Worm (Caenorhabditis elegans) whole organism, early embryonic: Measurements from ENCODE around the gene T16G12.7.

Experiments used
- B0310.2 ChIP-seq: sonication (generic microtip); optimal IDR thresholded peaks from 2 replicates; lab custom pipeline; 2016; ENCODE audit warnings: mild to moderate bottlenecking, missing genetic modification characterization, missing compliant biosample characterization
- F13C5.2 ChIP-seq: sonication (generic microtip); optimal IDR thresholded peaks from 2 replicates; lab custom pipeline; 2017; ENCODE audit warnings: mild to moderate bottlenecking, missing genetic modification characterization, inconsistent platforms, missing compliant biosample characterization
- aly-1 ChIP-seq: sonication (generic microtip); optimal IDR thresholded peaks from 2 replicates; lab custom pipeline; 2016; ENCODE audit warnings: missing genetic modification characterization, missing compliant biosample characterization
- ama-1 ChIP-seq: fragments of 150-350 bp; optimal IDR thresholded peaks from 2 replicates; lab custom pipeline; 2014
- ceh-13 ChIP-seq: fragments of 200-800 bp; sonication (Bioruptor generic); optimal IDR thresholded peaks from 2 replicates; lab custom pipeline; 2018; ENCODE audit warnings: mild to moderate bottlenecking, missing genetic modification characterization, missing compliant biosample characterization
- ceh-36 ChIP-seq: sonication (generic microtip); optimal IDR thresholded peaks from 2 replicates; lab custom pipeline; 2016; ENCODE audit warnings: missing genetic modification characterization, inconsistent platforms, missing compliant biosample characterization
- ets-7 ChIP-seq: sonication (generic microtip); optimal IDR thresholded peaks from 2 replicates; lab custom pipeline; 2016; ENCODE audit warnings: missing genotype, missing genetic modification characterization, missing compliant biosample characterization
- flt-1 ChIP-seq: fragments of 200-800 bp; sonication (Bioruptor generic); IDR thresholded peaks from 2 replicates; pipeline ENCODE4 v1.3.6; 2022; ENCODE audit warnings: missing genetic modification characterization, missing compliant biosample characterization
- hmbx-1 ChIP-seq: sonication (generic microtip); optimal IDR thresholded peaks from 2 replicates; lab custom pipeline; 2016; ENCODE audit warnings: mild to moderate bottlenecking, missing genetic modification characterization, missing compliant biosample characterization
- hmg-4 ChIP-seq: fragments of 200-800 bp; sonication (Bioruptor generic); optimal IDR thresholded peaks from 2 replicates; lab custom pipeline; 2018; ENCODE audit warnings: mild to moderate bottlenecking, missing genetic modification characterization, missing compliant biosample characterization
- hnd-1 ChIP-seq: sonication (generic microtip); optimal IDR thresholded peaks from 2 replicates; lab custom pipeline; 2016; ENCODE audit warnings: missing genetic modification characterization, missing compliant biosample characterization
- pes-1 ChIP-seq: fragments of 200-800 bp; sonication (Bioruptor generic); IDR thresholded peaks from 2 replicates; pipeline ENCODE4 v1.3.6; 2022; ENCODE audit warnings: missing genetic modification reagents, missing genetic modification characterization, missing compliant biosample characterization
- scrt-1 ChIP-seq: fragments of 200-800 bp; sonication (Bioruptor generic); IDR thresholded peaks from 2 replicates; pipeline ENCODE4 v1.3.6; 2022; ENCODE audit warnings: missing genetic modification characterization, missing compliant biosample characterization
- sea-1 ChIP-seq: fragments of 200-800 bp; sonication (Bioruptor generic); conservative IDR thresholded peaks from 2 replicates; pipeline ENCODE4 v1.3.6; 2022; ENCODE audit warnings: missing genetic modification characterization, missing compliant biosample characterization
- tbx-11 ChIP-seq: fragments of 200-800 bp; sonication (Bioruptor generic); IDR thresholded peaks from 2 replicates; pipeline ENCODE4 v1.3.6; 2022; ENCODE audit warnings: missing genetic modification characterization, missing compliant biosample characterization
- tbx-37 ChIP-seq: fragments of 200-800 bp; sonication (Bioruptor generic); conservative IDR thresholded peaks from 2 replicates; pipeline ENCODE4 v1.3.6; 2022; ENCODE audit warnings: missing genetic modification reagents, missing genetic modification characterization, missing compliant biosample characterization
- tra-4 ChIP-seq: sonication (generic microtip); optimal IDR thresholded peaks from 2 replicates; lab custom pipeline; 2017; ENCODE audit warnings: missing genetic modification characterization, missing compliant biosample characterization

The T16G12.7 gene

DNA sequence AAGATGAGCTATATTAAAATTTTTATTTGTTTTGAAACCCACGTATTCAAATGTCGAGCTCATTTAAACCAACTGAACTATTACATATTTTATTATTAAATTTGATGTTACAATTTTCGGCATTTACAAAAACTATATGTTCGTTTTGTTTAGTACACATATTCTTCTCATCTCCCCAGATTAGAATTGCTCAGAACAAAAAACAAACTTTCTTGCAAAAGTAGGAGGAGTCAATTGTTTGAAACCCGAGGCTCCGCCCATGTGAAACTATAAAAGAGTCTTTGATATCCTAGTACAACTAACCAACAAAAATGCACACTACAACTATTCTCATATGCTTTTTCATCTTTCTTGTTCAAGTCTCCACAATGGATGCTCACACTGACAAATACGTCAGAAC lies 13.9 kb downstream of the T16G12.7 start, which contains the start of gene ins-22:
TSS of gene ins-22 (plus strand) at position 301 of the 400 bp plus-strand sequence.
- no peak for TF ChIP-seq B0310.2
- TF ChIP-seq tbx-11: no peak
- no peak for TF ChIP-seq hmg-4 (GFP tag; lab: Kevin White, UChicago)
- no peak for TF ChIP-seq ama-1 (lab: Kevin White, UChicago)
- TF ChIP-seq ceh-13 (GFP tag; lab: Kevin White, UChicago): no peak
- no peak for TF ChIP-seq tbx-37 (GFP tag; lab: Robert Waterston, UW)
- no peak for TF ChIP-seq ets-7 (tag; lab: Kevin White, UChicago)
- TF ChIP-seq hnd-1: no peak
- no peak for TF ChIP-seq ceh-36
- TF ChIP-seq tra-4: no peak
- TF ChIP-seq aly-1 (tag; lab: Kevin White, UChicago): no peak
- no peak for TF ChIP-seq hmbx-1 (tag; lab: Kevin White, UChicago)
- TF ChIP-seq pes-1 (GFP tag; lab: Robert Waterston, UW): no peak
- no peak for TF ChIP-seq F13C5.2 (tag; lab: Kevin White, UChicago)
- no peak for TF ChIP-seq sea-1 (GFP tag; lab: Robert Waterston, UW)
- no peak for TF ChIP-seq flt-1 (GFP tag; lab: Robert Waterston, UW)
- TF ChIP-seq scrt-1 (GFP tag; lab: Robert Waterston, UW): no peak

DNA sequence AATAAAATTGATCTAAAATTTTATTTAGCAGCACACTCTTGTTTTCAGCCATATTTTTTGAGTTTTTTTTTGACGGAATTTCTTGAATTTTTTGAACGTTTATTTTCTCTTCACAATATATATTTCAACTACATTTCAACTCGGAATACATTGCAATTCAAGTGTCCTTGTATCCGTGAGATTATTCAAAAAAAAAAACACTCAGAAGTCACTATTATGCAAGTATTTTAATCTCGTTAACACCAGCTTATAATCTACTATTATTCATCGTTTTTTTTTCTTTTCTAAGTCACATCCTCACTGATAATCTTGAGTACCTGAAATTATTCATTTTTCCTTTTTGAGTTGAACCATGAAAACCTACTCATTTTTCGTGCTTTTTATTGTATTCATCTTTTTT lies 16.5 kb downstream of the T16G12.7 start, which contains the start of gene ins-21:
TSS of gene ins-21 (plus strand) at position 301 of the 400 bp plus-strand sequence.
- no peak for TF ChIP-seq hmg-4 (GFP tag; lab: Kevin White, UChicago)

DNA sequence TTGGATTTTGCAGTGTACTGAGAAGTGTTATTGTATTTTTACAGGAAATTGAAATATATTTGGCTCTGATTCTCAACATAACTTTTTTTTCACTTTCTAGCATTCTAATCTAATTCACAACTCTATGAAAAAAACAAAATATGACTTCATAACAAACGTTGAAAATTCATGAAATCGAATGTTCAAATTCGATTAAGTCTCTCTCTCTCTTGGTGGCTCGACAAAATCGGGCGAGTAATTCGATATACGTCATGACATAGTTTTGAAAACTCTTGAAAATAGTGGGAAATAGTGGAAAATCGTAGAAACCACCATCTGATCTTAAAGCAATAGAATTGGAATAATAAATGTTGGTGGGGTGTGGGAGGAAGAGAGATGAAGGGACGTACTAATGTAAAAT lies 21.9 kb downstream of the T16G12.7 start:
- TF ChIP-seq ets-7 (tag; lab: Kevin White, UChicago) (no peak), scrt-1 (GFP tag; lab: Robert Waterston, UW) (no peak), pes-1 (GFP tag; lab: Robert Waterston, UW) (no peak), sea-1 (GFP tag; lab: Robert Waterston, UW) (no peak), ceh-13 (GFP tag; lab: Kevin White, UChicago) (no peak), tbx-11 (no peak), aly-1 (tag; lab: Kevin White, UChicago) (no peak), F13C5.2 (tag; lab: Kevin White, UChicago) (no peak), ceh-36 (no peak), tra-4 (no peak), tbx-37 (GFP tag; lab: Robert Waterston, UW) (no peak), ama-1 (lab: Kevin White, UChicago) (no peak), hnd-1 (no peak), B0310.2 (no peak), hmg-4 (GFP tag; lab: Kevin White, UChicago) (no peak)

DNA sequence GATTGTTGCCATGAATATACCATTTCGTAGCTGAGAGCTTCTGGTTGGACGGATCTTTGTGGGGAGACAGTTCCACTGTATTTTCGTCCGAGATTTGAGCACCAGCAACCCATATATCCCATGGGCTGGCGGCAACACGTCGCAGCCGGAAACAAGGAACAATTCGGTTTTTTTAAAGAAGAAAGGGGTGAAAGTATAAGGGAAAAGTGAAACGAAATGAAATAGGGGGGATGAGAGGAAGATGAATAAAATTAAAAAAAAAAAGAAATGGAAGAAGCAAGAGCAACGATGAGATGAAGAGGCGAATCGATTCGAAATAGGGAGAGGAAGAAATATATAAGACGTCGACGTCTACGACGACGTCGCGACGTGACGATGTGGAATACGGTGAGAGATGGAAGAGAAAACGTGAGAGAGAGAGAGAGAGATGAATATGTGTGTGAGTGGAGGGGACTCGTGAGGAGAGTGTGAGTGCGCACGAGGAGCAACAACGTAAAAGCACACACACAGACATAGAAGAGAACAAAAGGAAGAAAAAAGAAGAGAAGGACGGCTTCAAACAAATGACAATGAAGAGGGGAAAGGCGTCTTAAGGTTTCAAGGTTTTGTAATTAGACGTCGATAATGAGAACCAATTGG lies 23.4 kb downstream of the T16G12.7 start, which contains the start of gene rgs-1:
TSS of gene rgs-1 (minus strand) at position 146 of the 639 bp plus-strand sequence.
- TF ChIP-seq F13C5.2 (tag; lab: Kevin White, UChicago) (peak; percentile 17), hmg-4 (GFP tag; lab: Kevin White, UChicago) (no peak)

DNA sequence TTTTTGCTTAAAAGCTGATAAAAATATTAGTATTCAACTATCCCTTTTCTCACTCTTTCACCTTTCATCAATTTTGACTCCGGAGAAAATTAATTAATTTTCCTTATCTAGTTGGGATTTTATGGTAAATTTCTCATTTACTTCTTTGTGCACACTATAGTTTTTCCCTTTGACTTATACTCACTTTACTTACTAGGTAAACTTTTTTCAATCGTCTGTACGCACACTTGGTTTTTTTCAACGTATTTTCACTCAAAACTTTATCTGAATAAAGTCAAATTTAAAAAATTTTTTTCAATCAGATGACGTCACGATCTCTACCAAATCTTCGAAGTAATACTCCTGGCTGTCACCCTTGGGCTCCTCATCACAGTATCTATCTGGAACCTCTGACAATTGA lies 27.8 kb downstream of the T16G12.7 start, which contains the start of gene C05B5.16:
TSS of gene C05B5.16 (plus strand) at position 301 of the 400 bp plus-strand sequence.
- TF ChIP-seq tbx-11 (no peak), flt-1 (GFP tag; lab: Robert Waterston, UW) (no peak), aly-1 (tag; lab: Kevin White, UChicago) (no peak), hnd-1 (no peak), scrt-1 (GFP tag; lab: Robert Waterston, UW) (no peak), hmg-4 (GFP tag; lab: Kevin White, UChicago) (no peak)

DNA sequence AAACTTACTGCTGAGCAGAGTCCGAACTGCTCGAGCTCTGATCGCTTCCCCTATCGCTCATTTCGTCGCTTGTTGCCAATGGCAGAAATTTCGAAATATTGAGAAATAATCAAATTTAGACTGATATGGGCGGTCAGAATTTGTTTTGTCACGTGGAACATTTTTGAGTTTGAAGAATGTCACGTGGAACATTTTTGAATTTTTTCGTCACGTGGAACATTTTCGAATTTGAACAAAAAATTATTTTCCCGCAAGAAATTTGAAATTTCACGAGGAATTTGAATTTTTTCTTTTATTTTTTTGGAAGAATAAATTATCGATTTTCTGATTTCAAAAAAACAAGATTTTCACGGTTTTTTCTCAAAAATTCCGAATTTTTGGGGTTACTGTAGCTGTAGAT lies 29.8 kb downstream of the T16G12.7 start, which contains the start of gene fbxa-155:
TSS of gene fbxa-155 (minus strand) at position 101 of the 400 bp plus-strand sequence.
- TF ChIP-seq tbx-11 (no peak), ceh-36 (no peak), tra-4 (no peak), hnd-1 (no peak), ets-7 (tag; lab: Kevin White, UChicago) (no peak)

DNA sequence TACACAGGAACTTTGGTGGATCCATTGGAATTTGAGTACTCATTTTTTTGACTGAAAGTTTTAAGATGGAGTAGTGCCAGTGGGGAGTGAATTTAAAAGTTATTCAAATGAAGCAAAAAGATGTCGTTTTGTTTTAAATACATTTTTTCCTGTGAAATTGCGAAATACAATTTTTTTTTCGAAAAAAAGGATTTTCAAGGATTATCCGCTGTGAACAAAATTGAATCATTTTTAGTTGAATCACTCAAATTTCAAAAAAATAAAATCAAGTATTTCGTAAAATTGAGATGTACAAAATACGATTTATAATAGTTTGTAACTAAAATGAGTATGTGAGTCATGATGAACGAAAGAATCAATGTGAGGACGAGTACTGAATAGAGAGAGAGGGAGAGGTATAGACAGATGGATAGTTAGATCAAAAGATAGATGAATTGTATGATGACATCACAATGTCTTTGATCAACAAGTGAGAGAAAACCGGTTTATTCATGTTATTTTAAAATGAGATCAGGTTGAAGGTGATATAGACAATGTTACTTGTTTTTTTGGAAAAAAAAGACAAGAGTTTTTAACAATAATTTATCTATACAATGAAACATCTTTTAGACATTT lies 33.1 kb downstream of the T16G12.7 start, which contains the start of gene C05B5.8:
TSS of gene C05B5.8 (minus strand) at position 51 of the 615 bp plus-strand sequence.
- TF ChIP-seq aly-1 (tag; lab: Kevin White, UChicago) (no peak), hmg-4 (GFP tag; lab: Kevin White, UChicago) (no peak), ceh-13 (GFP tag; lab: Kevin White, UChicago) (no peak), flt-1 (GFP tag; lab: Robert Waterston, UW) (no peak), tra-4 (no peak)

DNA sequence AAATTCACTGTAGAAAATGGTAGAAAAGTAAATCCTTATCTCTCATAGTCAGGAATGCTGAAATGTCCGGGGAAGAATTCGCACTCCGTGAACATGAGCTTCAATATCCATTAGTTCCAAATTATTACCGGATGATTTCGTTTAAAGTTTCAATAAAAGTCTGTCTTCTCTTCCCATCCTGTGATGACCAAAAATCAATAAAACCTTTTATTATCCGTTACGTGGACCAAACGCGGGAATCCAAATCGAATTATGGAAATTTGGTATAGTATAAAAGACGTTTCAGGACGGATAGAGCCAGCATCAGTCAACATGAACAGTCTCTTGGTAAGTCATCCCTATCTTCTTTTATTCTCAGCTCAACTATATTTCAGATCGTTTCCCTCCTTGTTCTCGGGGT lies 35.7 kb downstream of the T16G12.7 start, which contains the start of gene C05B5.11:
TSS of gene C05B5.11 (plus strand) at position 301 of the 400 bp plus-strand sequence.
- TF ChIP-seq aly-1 (tag; lab: Kevin White, UChicago) (no peak), pes-1 (GFP tag; lab: Robert Waterston, UW) (no peak), tra-4 (no peak), ceh-36 (no peak), tbx-37 (GFP tag; lab: Robert Waterston, UW) (no peak), hnd-1 (no peak), ama-1 (lab: Kevin White, UChicago) (no peak), ceh-13 (GFP tag; lab: Kevin White, UChicago) (no peak), hmg-4 (GFP tag; lab: Kevin White, UChicago) (no peak), hmbx-1 (tag; lab: Kevin White, UChicago) (no peak)
